Worm (Caenorhabditis elegans): Measurements from ENCODE around the gene T02G5.3.

Gene T02G5.3

DNA sequence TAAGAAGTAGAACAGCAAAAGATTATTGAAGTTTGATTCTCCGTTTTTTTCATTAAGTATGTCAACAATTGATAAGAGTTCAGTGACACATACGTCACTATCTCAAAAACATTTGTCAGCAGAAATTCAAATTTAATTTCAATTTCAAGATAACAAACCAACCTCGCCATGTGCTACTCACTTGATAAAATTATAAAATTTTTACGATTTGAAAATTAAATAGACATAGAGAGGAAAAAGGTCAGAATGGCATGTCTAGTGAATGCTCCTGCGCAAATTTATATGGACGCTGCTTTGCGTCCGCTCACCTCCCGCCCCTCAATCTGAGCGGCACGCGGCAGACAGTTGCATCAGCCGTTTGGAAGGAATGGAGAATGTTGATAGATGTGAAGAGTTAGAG is 33.0 kb upstream of the T02G5.3 start:
- TF ChIP-seq mml-1 (tag; optimal IDR thresholded peaks at IDR 0.05) (no peak), lin-39 (tag; optimal IDR thresholded peaks at IDR 0.05) (no peak), ceh-9 (tag; optimal IDR thresholded peaks at IDR 0.05) (no peak), nhr-76 (tag; optimal IDR thresholded peaks at IDR 0.05) (no peak), daf-12 (tag; optimal IDR thresholded peaks at IDR 0.05) (no peak), ceh-28 (tag; optimal IDR thresholded peaks at IDR 0.05) (no peak), pha-4 (tag; optimal IDR thresholded peaks at IDR 0.05) (peak; percentile 64), ZK546.5 (tag; optimal IDR thresholded peaks at IDR 0.05) (no peak), pqm-1 (tag; optimal IDR thresholded peaks at IDR 0.05) (peak; percentile 93), mdl-1 (tag; optimal IDR thresholded peaks at IDR 0.05) (peak; percentile 10), jun-1 (tag; optimal IDR thresholded peaks at IDR 0.05) (peak; percentile 23), fos-1 (tag; optimal IDR thresholded peaks at IDR 0.05) (no peak), nfya-1 (tag; optimal IDR thresholded peaks at IDR 0.05; ENCODE audit: insufficient read depth) (peak; percentile 7), elt-2 (tag; optimal IDR thresholded peaks at IDR 0.05) (peak; percentile 96), nhr-43 (tag; optimal IDR thresholded peaks at IDR 0.05; ENCODE audit: poor library complexity, severe bottlenecking) (no peak), zag-1 (tag; optimal IDR thresholded peaks at IDR 0.05) (no peak), unc-62 (GFP tag; optimal IDR thresholded peaks at IDR 0.05) (no peak), nhr-11 (tag; optimal IDR thresholded peaks at IDR 0.05) (peak; percentile 16), nhr-67 (tag; optimal IDR thresholded peaks at IDR 0.05) (no peak), egl-5 (tag; optimal IDR thresholded peaks at IDR 0.05) (no peak), lin-15B (tag; optimal IDR thresholded peaks at IDR 0.05) (no peak), aly-2 (tag; optimal IDR thresholded peaks at IDR 0.05) (no peak), tbx-2 (tag; optimal IDR thresholded peaks at IDR 0.05) (no peak), unc-39 (tag; optimal IDR thresholded peaks at IDR 0.05) (no peak), egl-27 (tag; optimal IDR thresholded peaks at IDR 0.05) (no peak), elt-1 (tag; optimal IDR thresholded peaks at IDR 0.05) (no peak), nhr-28 (tag; optimal IDR thresholded peaks at IDR 0.05) (no peak), fkh-2 (tag; optimal IDR thresholded peaks at IDR 0.05) (no peak), skn-1 (tag; optimal IDR thresholded peaks at IDR 0.05) (peak; percentile 82), elt-3 (tag; optimal IDR thresholded peaks at IDR 0.05) (no peak)

DNA sequence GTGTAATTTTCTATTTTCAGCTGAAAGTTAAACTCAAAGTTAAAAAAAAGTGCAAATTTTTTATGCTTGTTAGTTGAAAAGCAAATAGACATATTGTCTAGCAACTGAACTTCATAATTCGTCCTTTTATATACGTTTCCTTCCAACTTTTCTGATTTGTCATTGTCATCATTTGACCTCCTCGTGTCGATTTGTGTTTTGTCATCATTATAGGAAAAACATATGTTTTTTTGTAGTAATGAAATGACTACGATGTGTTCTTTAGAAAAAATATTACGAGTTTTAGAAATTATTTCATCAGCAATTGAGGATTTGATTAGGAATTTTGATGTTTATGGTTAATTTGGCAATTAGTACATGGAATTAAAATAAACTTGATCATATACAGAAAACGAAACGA is 32.4 kb upstream of the T02G5.3 start:
- TF ChIP-seq skn-1 (tag; optimal IDR thresholded peaks at IDR 0.05) (peak; percentile 88), sea-2 (GFP tag; optimal IDR thresholded peaks at IDR 0.05) (no peak)

DNA sequence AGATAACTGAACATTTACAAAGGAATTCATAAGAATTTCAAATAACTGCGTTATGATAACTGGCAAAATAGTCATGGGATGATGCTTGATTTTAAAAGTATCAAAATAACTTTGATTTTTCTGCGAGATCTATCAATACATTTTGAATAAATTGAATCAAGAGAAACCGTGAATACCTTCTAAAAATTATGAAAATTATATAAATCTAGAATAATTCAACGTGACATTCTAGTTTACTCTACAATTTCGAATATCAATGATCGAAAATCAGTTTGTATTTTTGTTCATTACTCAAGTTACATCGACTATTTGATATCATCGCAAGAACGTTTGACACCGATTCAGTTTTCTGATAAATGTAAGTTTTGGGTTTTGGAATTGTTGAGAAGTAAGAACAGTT is 31.5 kb upstream of the T02G5.3 start, which contains the start of gene acs-6:
Gene acs-6 (plus strand): TSS at position 301 of the 400 bp plus-strand sequence.
- TF ChIP-seq nhr-43 (tag; optimal IDR thresholded peaks at IDR 0.05; ENCODE audit: poor library complexity, severe bottlenecking) = no peak

DNA sequence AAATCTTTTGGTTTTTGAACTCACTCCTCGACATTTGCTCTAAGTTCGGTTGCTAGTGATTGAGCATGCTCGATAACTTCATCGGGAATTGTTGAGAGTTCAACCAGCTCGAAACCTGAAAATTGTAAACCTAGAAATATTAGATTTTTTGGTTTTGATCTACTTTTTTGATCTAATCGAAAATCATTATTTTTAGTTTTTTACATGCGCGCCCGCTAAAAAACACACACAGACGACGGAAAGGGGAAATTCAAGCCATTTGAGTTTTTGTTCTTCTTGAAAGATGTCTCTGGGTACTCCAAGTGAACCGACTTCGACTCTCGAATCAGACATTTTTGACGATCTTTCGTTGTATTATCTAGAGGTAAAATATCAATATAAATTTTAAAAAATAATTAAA is 27.8 kb upstream of the T02G5.3 start, which contains the start of gene nos-2:
Gene nos-2 (plus strand): TSS at position 228 of the 400 bp plus-strand sequence.
- TF ChIP-seq daf-12 (tag; optimal IDR thresholded peaks at IDR 0.05) (no peak), nhr-25 (tag; optimal IDR thresholded peaks at IDR 0.05) (no peak), elt-2 (tag; optimal IDR thresholded peaks at IDR 0.05) (no peak), ama-1 (optimal IDR thresholded peaks at IDR 0.05) (no peak), aly-2 (tag; optimal IDR thresholded peaks at IDR 0.05) (no peak), fos-1 (tag; optimal IDR thresholded peaks at IDR 0.05) (no peak), nhr-43 (tag; optimal IDR thresholded peaks at IDR 0.05; ENCODE audit: poor library complexity, severe bottlenecking) (no peak), nhr-76 (tag; optimal IDR thresholded peaks at IDR 0.05) (no peak), nhr-67 (tag; optimal IDR thresholded peaks at IDR 0.05) (no peak)

DNA sequence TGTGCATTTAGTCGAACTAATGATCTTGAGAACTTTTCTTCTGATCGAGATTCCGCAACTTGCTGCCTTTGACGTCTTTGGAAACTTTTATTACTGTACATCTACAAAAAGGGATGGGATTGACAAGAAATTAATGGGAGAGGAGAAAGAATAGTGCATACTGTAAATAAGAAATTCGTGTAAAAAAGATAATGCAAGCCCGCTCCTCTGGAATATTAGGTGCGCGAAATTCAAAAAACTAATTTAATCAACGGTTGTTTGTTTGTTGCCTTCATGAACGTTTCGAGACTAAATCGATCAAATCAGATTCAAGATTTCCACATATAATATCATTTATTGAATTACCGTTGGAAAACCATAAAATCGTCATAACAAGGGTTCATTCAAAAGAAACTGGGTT is 23.3 kb upstream of the T02G5.3 start, which contains the start of gene him-14:
Gene him-14 (minus strand): TSS at position 101 of the 400 bp plus-strand sequence.
- TF ChIP-seq nhr-12 (tag; optimal IDR thresholded peaks at IDR 0.05) (no peak), lin-15B (tag; optimal IDR thresholded peaks at IDR 0.05) (no peak), lsy-12 (tag; optimal IDR thresholded peaks at IDR 0.05) (no peak), nhr-28 (tag; optimal IDR thresholded peaks at IDR 0.05) (no peak), eor-1 (tag; optimal IDR thresholded peaks at IDR 0.05) (no peak), lin-39 (tag; optimal IDR thresholded peaks at IDR 0.05) (no peak), nhr-11 (tag; optimal IDR thresholded peaks at IDR 0.05) (no peak), nhr-76 (tag; optimal IDR thresholded peaks at IDR 0.05) (no peak), aly-2 (tag; optimal IDR thresholded peaks at IDR 0.05) (no peak), ceh-9 (tag; optimal IDR thresholded peaks at IDR 0.05) (no peak), unc-39 (tag; optimal IDR thresholded peaks at IDR 0.05) (no peak), egl-5 (tag; optimal IDR thresholded peaks at IDR 0.05) (no peak), snpc-4 (tag; optimal IDR thresholded peaks at IDR 0.05) (no peak), ceh-28 (tag; optimal IDR thresholded peaks at IDR 0.05) (no peak), ceh-16 (tag; optimal IDR thresholded peaks at IDR 0.05) (no peak), nhr-67 (tag; optimal IDR thresholded peaks at IDR 0.05) (no peak), ZK546.5 (tag; optimal IDR thresholded peaks at IDR 0.05) (no peak), elt-3 (tag; optimal IDR thresholded peaks at IDR 0.05) (no peak), nhr-237 (tag; optimal IDR thresholded peaks at IDR 0.05) (no peak), pqm-1 (tag; optimal IDR thresholded peaks at IDR 0.05) (no peak)

All from whole organism, L3 larva.